Worm (Caenorhabditis elegans) whole organism, L1 larva: ENCODE measurements around the gene srh-104.

Experiments used
- C04F5.9 ChIP-seq: sonication (generic microtip); optimal IDR thresholded peaks from 2 replicates; lab custom pipeline; 2016; ENCODE audit warnings: missing genetic modification characterization, missing compliant biosample characterization
- aha-1 ChIP-seq: fragments of 150-350 bp; optimal IDR thresholded peaks from 2 replicates; lab custom pipeline; 2014; ENCODE audit warnings: missing biosample characterization, missing genetic modification characterization
- alr-1 ChIP-seq: fragments of 200-800 bp; sonication (Bioruptor generic); optimal IDR thresholded peaks from 2 replicates; lab custom pipeline; 2018; ENCODE audit warnings: borderline replicate concordance, mild to moderate bottlenecking, missing genetic modification characterization, missing compliant biosample characterization
- aly-2 ChIP-seq: fragments of 150-350 bp; optimal IDR thresholded peaks from 2 replicates; lab custom pipeline; 2014; ENCODE audit warnings: missing biosample characterization, missing genetic modification characterization
- blmp-1 ChIP-seq: fragments of 150-350 bp; optimal IDR thresholded peaks from 2 replicates; lab custom pipeline; 2014; ENCODE audit warnings: missing biosample characterization, missing genetic modification characterization
- ceh-63 ChIP-seq: fragments of 200-800 bp; sonication (Bioruptor generic); optimal IDR thresholded peaks from 2 replicates; lab custom pipeline; 2018; ENCODE audit warnings: mild to moderate bottlenecking, missing genetic modification characterization, missing compliant biosample characterization
- ceh-8 ChIP-seq: fragments of 200-800 bp; sonication (Bioruptor generic); optimal IDR thresholded peaks from 2 replicates; lab custom pipeline; 2018; ENCODE audit warnings: mild to moderate bottlenecking, missing genetic modification characterization, moderate library complexity, missing compliant biosample characterization
- ceh-82 ChIP-seq, 3 experiments: fragments of 150-350 bp in 1 of 3; sonication (generic microtip) in 2 of 3; optimal IDR thresholded peaks; 2 replicates each; lab custom pipeline; 2014 to 2017; ENCODE audit warnings: missing biosample characterization in 3 of 3, missing genetic modification characterization in 3 of 3
- ceh-88 ChIP-seq: fragments of 200-800 bp; sonication (Bioruptor generic); IDR thresholded peaks from 2 replicates; pipeline ENCODE4 v1.3.6; 2022; ENCODE audit warnings: missing genetic modification characterization, missing compliant biosample characterization
- ceh-90 ChIP-seq: sonication (generic microtip); optimal IDR thresholded peaks from 2 replicates; lab custom pipeline; 2016; ENCODE audit warnings: missing genetic modification characterization, missing compliant biosample characterization
- dpl-1 ChIP-seq, 3 experiments: fragments of 150-350 bp in 2 of 3; sonication (generic microtip) in 1 of 3; optimal IDR thresholded peaks; 2 replicates each; lab custom pipeline; 2014 to 2017; ENCODE audit warnings: missing biosample characterization in 3 of 3, missing genetic modification characterization in 3 of 3, missing genetic modification reagents in 3 of 3
- dsc-1 ChIP-seq: sonication (generic microtip); optimal IDR thresholded peaks from 2 replicates; lab custom pipeline; 2016; ENCODE audit warnings: mild to moderate bottlenecking, missing genetic modification characterization, missing compliant biosample characterization
- egl-27 ChIP-seq, 2 experiments: fragments of 150-350 bp in 1 of 2; sonication (generic microtip); optimal IDR thresholded peaks; 3 replicates each; lab custom pipeline; 2017 to 2018; ENCODE audit warnings: missing biosample characterization in 2 of 2, missing genetic modification characterization in 2 of 2, missing genetic modification reagents in 2 of 2
- elt-2 ChIP-seq: sonication (generic microtip); optimal IDR thresholded peaks from 2 replicates; lab custom pipeline; 2016; ENCODE audit warnings: missing genetic modification characterization, mild to moderate bottlenecking, inconsistent platforms, missing compliant biosample characterization, missing genetic modification reagents
- hlh-17 ChIP-seq: fragments of 200-800 bp; sonication (Bioruptor generic); optimal IDR thresholded peaks from 2 replicates; lab custom pipeline; 2018; ENCODE audit warnings: missing genetic modification characterization, mild to moderate bottlenecking, missing compliant biosample characterization, moderate library complexity, borderline replicate concordance
- hpl-2 ChIP-seq: fragments of 150-350 bp; optimal IDR thresholded peaks from 2 replicates; lab custom pipeline; 2014; ENCODE audit warnings: missing biosample characterization, missing genetic modification reagents, missing genetic modification characterization
- jun-1 ChIP-seq: fragments of 150-350 bp; optimal IDR thresholded peaks from 2 replicates; lab custom pipeline; 2014; ENCODE audit warnings: missing biosample characterization, missing genetic modification reagents, missing genetic modification characterization
- lin-13 ChIP-seq: fragments of 150-350 bp; optimal IDR thresholded peaks from 2 replicates; lab custom pipeline; 2014; ENCODE audit warnings: missing biosample characterization, missing genetic modification reagents, missing genetic modification characterization
- lin-35 ChIP-seq, 2 experiments: fragments of 150-350 bp; optimal IDR thresholded peaks; 2 replicates each; lab custom pipeline; 2014; ENCODE audit warnings: missing biosample characterization in 2 of 2, missing genetic modification characterization in 2 of 2, missing genetic modification reagents in 2 of 2
- lin-39 ChIP-seq: fragments of 150-350 bp; optimal IDR thresholded peaks from 2 replicates; lab custom pipeline; 2014; ENCODE audit warnings: missing biosample characterization, missing genetic modification reagents, missing genetic modification characterization
- lir-3 ChIP-seq: sonication (generic microtip); optimal IDR thresholded peaks from 2 replicates; lab custom pipeline; 2016; ENCODE audit warnings: mild to moderate bottlenecking, missing genetic modification characterization, moderate library complexity, missing compliant biosample characterization; ENCODE audit not compliant: poor library complexity
- lsy-2 ChIP-seq, 2 experiments: fragments of 150-350 bp; optimal IDR thresholded peaks; 2 replicates each; lab custom pipeline; 2014; ENCODE audit warnings: missing biosample characterization in 2 of 2, missing genetic modification characterization in 2 of 2
- nhr-20 ChIP-seq: sonication (generic microtip); optimal IDR thresholded peaks from 2 replicates; lab custom pipeline; 2016; ENCODE audit warnings: mild to moderate bottlenecking, missing genetic modification characterization, missing compliant biosample characterization
- nhr-47 ChIP-seq: sonication (generic microtip); optimal IDR thresholded peaks from 2 replicates; lab custom pipeline; 2016; ENCODE audit warnings: mild to moderate bottlenecking, missing genetic modification characterization, moderate library complexity, missing compliant biosample characterization
- nhr-76 ChIP-seq: sonication (generic microtip); optimal IDR thresholded peaks from 2 replicates; lab custom pipeline; 2017; ENCODE audit warnings: missing biosample characterization, missing genetic modification characterization
- nhr-90 ChIP-seq: sonication (generic microtip); optimal IDR thresholded peaks from 2 replicates; lab custom pipeline; 2016; ENCODE audit warnings: mild to moderate bottlenecking, missing genetic modification characterization, missing compliant biosample characterization; ENCODE audit not compliant: poor library complexity
- rnt-1 ChIP-seq: sonication (generic microtip); optimal IDR thresholded peaks from 2 replicates; lab custom pipeline; 2016; ENCODE audit warnings: mild to moderate bottlenecking, missing genetic modification characterization, moderate library complexity, missing compliant biosample characterization
- snu-23 ChIP-seq: sonication (generic microtip); optimal IDR thresholded peaks from 2 replicates; lab custom pipeline; 2016; ENCODE audit warnings: missing genetic modification characterization, missing compliant biosample characterization
- sup-37 ChIP-seq: fragments of 200-800 bp; sonication (Bioruptor generic); optimal IDR thresholded peaks from 2 replicates; lab custom pipeline; 2018; ENCODE audit warnings: mild to moderate bottlenecking, missing genetic modification characterization, missing compliant biosample characterization
- tlp-1 ChIP-seq: fragments of 150-350 bp; optimal IDR thresholded peaks from 2 replicates; lab custom pipeline; 2014; ENCODE audit warnings: missing biosample characterization, missing genetic modification characterization
- unc-130 ChIP-seq: fragments of 150-350 bp; optimal IDR thresholded peaks from 2 replicates; lab custom pipeline; 2017; ENCODE audit warnings: missing biosample characterization, missing genetic modification characterization, inconsistent platforms
- vab-15 ChIP-seq: sonication (generic microtip); optimal IDR thresholded peaks from 2 replicates; lab custom pipeline; 2017; ENCODE audit warnings: missing genotype, mild to moderate bottlenecking, missing genetic modification characterization, missing compliant biosample characterization
- xbp-1 ChIP-seq: sonication (generic microtip); optimal IDR thresholded peaks from 2 replicates; lab custom pipeline; 2016; ENCODE audit warnings: missing genetic modification characterization, missing compliant biosample characterization
- zag-1 ChIP-seq: fragments of 150-350 bp; optimal IDR thresholded peaks from 2 replicates; lab custom pipeline; 2014; ENCODE audit warnings: missing biosample characterization, missing genetic modification characterization
- ztf-4 ChIP-seq: fragments of 150-350 bp; optimal IDR thresholded peaks from 2 replicates; lab custom pipeline; 2014; ENCODE audit warnings: missing biosample characterization, missing genetic modification characterization

srh-104 gene

ce11 chrV:16244078-16244477, at the start of gene srh-104:
TSS of gene srh-104 (minus strand) at chrV:16244178.
- TF ChIP-seq hpl-2 (GFP tag; lab: Kevin White, UChicago) (no peak), C04F5.9 (tag; lab: Kevin White, UChicago) (no peak), zag-1 (tag; lab: Kevin White, UChicago) (no peak)

- TF ChIP-seq nhr-76 = no peak
- TF ChIP-seq elt-2 (tag; lab: Kevin White, UChicago) = peak; percentile 23
- no peak for TF ChIP-seq lsy-2 (tag; optimal IDR thresholded peaks at IDR 0.05; lab: Kevin White, UChicago)
- no peak for TF ChIP-seq unc-130 (tag; lab: Kevin White, UChicago)
These were observed 48.4 kb upstream of the srh-104 start, which contains the start of gene oac-5 for ce11 chrV:16292409-16292808. TSS of gene oac-5 (plus strand) at chrV:16292709.

- TF ChIP-seq xbp-1 (tag; lab: Kevin White, UChicago) (no peak), dsc-1 (no peak), aly-2 (tag; lab: Kevin White, UChicago) (no peak), lin-35 (GFP tag; optimal IDR thresholded peaks at IDR 0.05; lab: Kevin White, UChicago) (no peak), aha-1 (no peak), sup-37 (GFP tag; lab: Kevin White, UChicago) (no peak), dpl-1 (GFP tag; optimal IDR thresholded peaks at IDR 0.05; lab: Kevin White, UChicago) (no peak), ceh-82 (tag; optimal IDR thresholded peaks at IDR 0.05; lab: Kevin White, UChicago) (no peak), lir-3 (no peak)
These were observed 43.6 kb upstream of the srh-104 start, which contains the start of gene F28G4.3 for ce11 chrV:16287619-16288018. TSS of gene F28G4.3 (minus strand) at chrV:16287719.

ce11 chrV:16285794-16286193, 41.8 kb upstream of the srh-104 start, which contains the start of gene F28G4.4:
TSS of gene F28G4.4 (minus strand) at chrV:16285894.
- TF ChIP-seq ceh-88 (GFP tag; lab: Robert Waterston, UW) = no peak
- TF ChIP-seq jun-1 (tag; lab: Kevin White, UChicago) = no peak
- TF ChIP-seq sup-37 (GFP tag; lab: Kevin White, UChicago) = no peak

ce11 chrV:16282147-16282546, 38.2 kb upstream of the srh-104 start, which contains the start of gene F28G4.2:
TSS of gene F28G4.2 (minus strand) at chrV:16282321.
- TF ChIP-seq blmp-1 (peak; percentile 78), C04F5.9 (tag; lab: Kevin White, UChicago) (no peak), vab-15 (tag; lab: Kevin White, UChicago) (no peak)

ce11 chrV:16277918-16278317, 33.9 kb upstream of the srh-104 start, which contains the start of gene cyp-37B1:
TSS of gene cyp-37B1 (plus strand) at chrV:16278116.
- TF ChIP-seq ceh-90 (tag; lab: Kevin White, UChicago) (no peak), hlh-17 (GFP tag; lab: Kevin White, UChicago) (no peak), ceh-63 (GFP tag; lab: Kevin White, UChicago) (no peak), ceh-8 (no peak), lin-13 (GFP tag; lab: Kevin White, UChicago) (no peak), rnt-1 (tag; lab: Kevin White, UChicago) (no peak), lin-39 (no peak), egl-27 (tag; optimal IDR thresholded peaks at IDR 0.05; lab: Kevin White, UChicago) (no peak), elt-2 (tag; lab: Kevin White, UChicago) (peak; percentile 95), nhr-90 (tag; lab: Kevin White, UChicago) (peak; percentile 38), alr-1 (no peak), blmp-1 (no peak), ceh-82 (tag; optimal IDR thresholded peaks at IDR 0.05; lab: Kevin White, UChicago) (no peak), snu-23 (GFP tag; lab: Kevin White, UChicago) (no peak), nhr-47 (no peak), ztf-4 (no peak), tlp-1 (tag; lab: Kevin White, UChicago) (no peak), unc-130 (tag; lab: Kevin White, UChicago) (no peak), lin-35 (GFP tag; optimal IDR thresholded peaks at IDR 0.05; lab: Kevin White, UChicago) (peak in 1 of 2 experiments; percentile 34), nhr-20 (tag; lab: Kevin White, UChicago) (peak; percentile 59)
